Worm (Caenorhabditis elegans) whole organism, mixed stage, embryonic: ENCODE results near the gene ttr-44.

Experiments
- blmp-1 ChIP-seq: fragments of 150-350 bp; optimal IDR thresholded peaks from 2 replicates; lab custom pipeline; 2014; ENCODE audit warnings: missing biosample characterization, missing genetic modification characterization
- nhr-237 ChIP-seq: fragments of 150-350 bp; optimal IDR thresholded peaks from 2 replicates; lab custom pipeline; 2014; ENCODE audit warnings: missing biosample characterization, missing genetic modification characterization
- snpc-4 ChIP-seq: fragments of 150-350 bp; optimal IDR thresholded peaks from 2 replicates; lab custom pipeline; 2014; ENCODE audit warnings: missing biosample characterization, missing genetic modification characterization
- sptf-1 ChIP-seq: sonication (generic microtip); optimal IDR thresholded peaks from 2 replicates; lab custom pipeline; 2017; ENCODE audit warnings: mild to moderate bottlenecking, missing genetic modification characterization, moderate library complexity, missing compliant biosample characterization
- tbx-8 ChIP-seq: fragments of 200-800 bp; sonication (Bioruptor generic); optimal IDR thresholded peaks from 2 replicates; lab custom pipeline; 2018; ENCODE audit warnings: mild to moderate bottlenecking, missing genetic modification characterization, moderate library complexity, missing compliant biosample characterization
- ztf-11 ChIP-seq: fragments of 150-350 bp; optimal IDR thresholded peaks from 2 replicates; lab custom pipeline; 2014; ENCODE audit warnings: missing biosample characterization, missing genetic modification characterization

- TF ChIP-seq sptf-1 (no peak), nhr-237 (tag; lab: Kevin White, UChicago) (no peak), blmp-1 (tag; lab: Kevin White, UChicago) (no peak), snpc-4 (tag; lab: Kevin White, UChicago) (no peak), tbx-8 (no peak), ztf-11 (tag; lab: Kevin White, UChicago) (no peak)
These were observed 24.2 kb downstream of the ttr-44 start, which contains the start of gene R11G10.4 for ce11 chrV:13506321-13506720.
